Worm (Caenorhabditis elegans) whole organism, L1 larva: ENCODE results near the gene sulp-5.

Source experiments
- C34B4.2 ChIP-seq: sonication (generic microtip); optimal IDR thresholded peaks from 2 replicates; lab custom pipeline; 2017; ENCODE audit warnings: mild to moderate bottlenecking, missing genetic modification characterization, missing compliant biosample characterization
- ceh-82 ChIP-seq, 3 experiments: fragments of 150-350 bp in 1 of 3; sonication (generic microtip) in 2 of 3; optimal IDR thresholded peaks; 2 replicates each; lab custom pipeline; 2014 to 2017; ENCODE audit warnings: missing biosample characterization in 3 of 3, missing genetic modification characterization in 3 of 3

DNA sequence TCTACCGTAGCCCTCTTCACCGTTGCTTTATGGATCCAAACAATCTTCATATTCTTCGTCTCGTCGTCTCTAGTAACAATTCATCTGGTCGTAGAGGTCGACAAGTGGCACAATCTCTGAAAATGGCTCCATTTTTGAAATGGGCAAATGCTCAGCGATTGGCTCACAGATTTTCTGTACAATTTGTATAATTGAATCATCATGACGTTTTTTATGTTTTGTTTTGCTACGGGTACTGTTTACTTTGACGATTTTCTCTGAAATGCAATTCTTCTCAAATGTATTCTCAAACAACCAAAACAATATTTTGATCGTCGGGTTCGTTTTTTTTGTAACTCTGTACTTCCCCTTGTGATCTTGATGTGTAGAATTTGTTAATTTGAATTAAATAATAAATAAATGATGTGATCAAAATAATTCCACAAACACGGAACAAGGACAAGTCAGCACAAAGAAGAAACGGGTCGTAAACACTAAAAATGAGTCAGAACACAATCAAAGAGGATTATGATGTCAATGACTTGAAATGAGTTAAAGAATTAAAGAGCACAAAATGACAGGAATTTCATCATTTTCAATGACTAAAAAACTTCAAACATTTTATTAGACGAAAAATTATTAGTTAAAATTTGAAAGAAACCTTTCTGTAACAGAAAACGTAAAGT lies 17.8 kb upstream of the sulp-5 start:
- no peak for TF ChIP-seq C34B4.2 (tag; lab: Kevin White, UChicago)
- TF ChIP-seq ceh-82 (tag; optimal IDR thresholded peaks at IDR 0.05; lab: Kevin White, UChicago) = no peak
